Fruit fly (Drosophila melanogaster): Measurements from ENCODE around the gene Sras.

Gene Sras

dm6 chr3L:5554377-5554776 lies 9.2 kb upstream of the Sras start (continued):
- TF ChIP-seq H15 (GFP tag; IDR thresholded peaks at IDR 0.05) = peak; percentile 67; the same call in 1 of the 3 replicates
- TF ChIP-seq ssp (GFP tag; IDR thresholded peaks at IDR 0.05) = no peak
- peak; percentile 63 for TF ChIP-seq grau (tag; optimal IDR thresholded peaks at IDR 0.05)
- no peak for TF ChIP-seq sr (GFP tag; IDR thresholded peaks at IDR 0.05)
- TF ChIP-seq ac (GFP tag; optimal IDR thresholded peaks at IDR 0.05) = no peak
- no peak for TF ChIP-seq her (GFP tag; optimal IDR thresholded peaks at IDR 0.05)
- no peak for TF ChIP-seq ase (GFP tag; IDR thresholded peaks at IDR 0.05)
- TF ChIP-seq abd-A (tag; optimal IDR thresholded peaks at IDR 0.05) = no peak
- no peak for TF ChIP-seq CG18011 (GFP tag; optimal IDR thresholded peaks at IDR 0.05)
- no peak for TF ChIP-seq lov (optimal IDR thresholded peaks at IDR 0.05)
- TF ChIP-seq lov (GFP tag; IDR thresholded peaks at IDR 0.05) = no peak
- no peak for TF ChIP-seq Dll (GFP tag; IDR thresholded peaks at IDR 0.05; ENCODE audit: partially characterized antibody)
- TF ChIP-seq Scr (GFP tag; IDR thresholded peaks at IDR 0.05; ENCODE audit: partially characterized antibody) = no peak
- TF ChIP-seq en (GFP tag; optimal IDR thresholded peaks at IDR 0.05) = no peak
- TF ChIP-seq CG10462 (GFP tag; optimal IDR thresholded peaks at IDR 0.05) = no peak
- no peak for TF ChIP-seq Sry-β (GFP tag; optimal IDR thresholded peaks at IDR 0.05)
- TF ChIP-seq Xrp1 (GFP tag; IDR thresholded peaks at IDR 0.05) = peak; percentile 62; the same call in 1 of the 2 replicates
- TF ChIP-seq wek (GFP tag; optimal IDR thresholded peaks at IDR 0.05) = no peak
- no peak for TF ChIP-seq Lpt (GFP tag; optimal IDR thresholded peaks at IDR 0.05)
- no peak for TF ChIP-seq shn (GFP tag; optimal IDR thresholded peaks at IDR 0.05)
- no peak for TF ChIP-seq jing (GFP tag; optimal IDR thresholded peaks at IDR 0.05)
- no peak for TF ChIP-seq vfl (GFP tag; optimal IDR thresholded peaks at IDR 0.05)
- TF ChIP-seq yki (optimal IDR thresholded peaks at IDR 0.05) = no peak
- no peak for TF ChIP-seq Ets97D (GFP tag; optimal IDR thresholded peaks at IDR 0.05)
- no peak for TF ChIP-seq otp (GFP tag; IDR thresholded peaks at IDR 0.05)
- TF ChIP-seq Dek (tag; optimal IDR thresholded peaks at IDR 0.05) = peak; percentile 38
- peak; percentile 78 for TF ChIP-seq sob (GFP tag; IDR thresholded peaks at IDR 0.05)
- peak; percentile 61 for TF ChIP-seq CG13296 (GFP tag; optimal IDR thresholded peaks at IDR 0.05)
- no peak for TF ChIP-seq CG2116 (GFP tag; optimal IDR thresholded peaks at IDR 0.05)
- TF ChIP-seq Ada2b (GFP tag; IDR thresholded peaks at IDR 0.05) = peak; percentile 80
- no peak for TF ChIP-seq crp (GFP tag; optimal IDR thresholded peaks at IDR 0.05)
- no peak for TF ChIP-seq CG17912 (GFP tag; optimal IDR thresholded peaks at IDR 0.05)

dm6 chr3L:5556195-5556594 lies 7.4 kb upstream of the Sras start:
- TF ChIP-seq CG13894 (tag; optimal IDR thresholded peaks at IDR 0.05) (peak; percentile 69), Pdp1 (GFP tag; optimal IDR thresholded peaks at IDR 0.05) (no peak), abd-A (tag; optimal IDR thresholded peaks at IDR 0.05) (peak; percentile 71), stwl (tag; optimal IDR thresholded peaks at IDR 0.05) (no peak), HmgZ (tag; optimal IDR thresholded peaks at IDR 0.05) (no peak), CG8281 (tag; optimal IDR thresholded peaks at IDR 0.05) (no peak), chinmo (GFP tag; IDR thresholded peaks at IDR 0.05; ENCODE audit: partially characterized antibody) (0 out of 4 replicates have a peak, but pooled peaks have one; percentile 32), CG7357 (GFP tag; IDR thresholded peaks at IDR 0.05) (no peak), CG16779 (GFP tag; IDR thresholded peaks at IDR 0.05) (no peak)

- TF ChIP-seq CG10565 (GFP tag; optimal IDR thresholded peaks at IDR 0.05) (no peak), kay (GFP tag; optimal IDR thresholded peaks at IDR 0.05) (no peak), CG14050 (GFP tag; IDR thresholded peaks at IDR 0.05) (no peak), CG4617 (GFP tag; optimal IDR thresholded peaks at IDR 0.05; ENCODE audit: borderline replicate concordance) (peak; percentile 71), Fer2 (tag; optimal IDR thresholded peaks at IDR 0.05) (no peak), CG16779 (GFP tag; IDR thresholded peaks at IDR 0.05) (peak; percentile 32; the same call in 1 of the 2 replicates), CG12659 (GFP tag; optimal IDR thresholded peaks at IDR 0.05) (peak; percentile 4), CG15514 (GFP tag; optimal IDR thresholded peaks at IDR 0.05) (peak; percentile 97), Bteb2 (GFP tag; optimal IDR thresholded peaks at IDR 0.05) (no peak), stwl (tag; optimal IDR thresholded peaks at IDR 0.05) (peak; percentile 64), ewg (GFP tag; optimal IDR thresholded peaks at IDR 0.05) (no peak), Dp (GFP tag; optimal IDR thresholded peaks at IDR 0.05) (peak; percentile 17), CG10366 (GFP tag; IDR thresholded peaks at IDR 0.05) (no peak)
These were observed 2.2 kb upstream of the Sras start, which contains the start of gene sinu for dm6 chr3L:5561341-5561740. Gene sinu (minus strand): TSS chr3L:5561598.
